Worm (Caenorhabditis elegans) whole organism, young adult: ENCODE measurements around the gene ZK1290.11.

Experiments used
- B0019.2 ChIP-seq: fragments of 200-800 bp; sonication (Bioruptor generic); conservative IDR thresholded peaks from 2 replicates; pipeline ENCODE4 v1.3.6; 2022; ENCODE audit warnings: missing genetic modification reagents, missing genetic modification characterization, missing compliant biosample characterization
- B0336.3 ChIP-seq: fragments of 200-800 bp; sonication (Bioruptor generic); IDR thresholded peaks from 2 replicates; pipeline ENCODE4 v1.3.6; 2022; ENCODE audit warnings: missing genetic modification characterization, missing compliant biosample characterization
- C06A6.2 ChIP-seq: fragments of 200-800 bp; sonication (Bioruptor generic); conservative IDR thresholded peaks from 2 replicates; pipeline ENCODE4 v1.3.6; 2022; ENCODE audit warnings: missing genetic modification characterization, missing compliant biosample characterization
- F22D6.2 ChIP-seq: sonication (generic microtip); optimal IDR thresholded peaks from 2 replicates; lab custom pipeline; 2016; ENCODE audit warnings: mild to moderate bottlenecking, missing genetic modification characterization, missing compliant biosample characterization
- F23B12.7 ChIP-seq: sonication (generic microtip); optimal IDR thresholded peaks from 2 replicates; lab custom pipeline; 2017; ENCODE audit warnings: missing genetic modification characterization, mild to moderate bottlenecking, missing compliant biosample characterization, antibody characterized with exemption, moderate library complexity; ENCODE audit not compliant: insufficient read depth
- F52B5.7 ChIP-seq: sonication (generic microtip); optimal IDR thresholded peaks from 2 replicates; lab custom pipeline; 2016; ENCODE audit warnings: mild to moderate bottlenecking, missing genetic modification characterization, missing compliant biosample characterization
- F55B11.4 ChIP-seq: sonication (generic microtip); optimal IDR thresholded peaks from 2 replicates; lab custom pipeline; 2016; ENCODE audit warnings: missing compliant biosample characterization, missing genetic modification characterization, borderline replicate concordance; ENCODE audit not compliant: insufficient read depth
- Y95B8A.8 ChIP-seq: fragments of 200-800 bp; sonication (Bioruptor generic); IDR thresholded peaks from 2 replicates; pipeline ENCODE4 v1.3.6; 2022; ENCODE audit warnings: missing genetic modification reagents, missing genetic modification characterization, missing compliant biosample characterization
- aptf-3 ChIP-seq: fragments of 200-800 bp; sonication (Bioruptor generic); IDR thresholded peaks from 2 replicates; pipeline ENCODE4 v1.3.6; 2022; ENCODE audit warnings: missing genetic modification characterization, missing compliant biosample characterization
- attf-5 ChIP-seq: fragments of 200-800 bp; sonication (Bioruptor generic); optimal IDR thresholded peaks from 2 replicates; lab custom pipeline; 2018; ENCODE audit warnings: mild to moderate bottlenecking, missing genetic modification characterization, missing compliant biosample characterization
- bed-2 ChIP-seq: fragments of 200-800 bp; sonication (Bioruptor generic); IDR thresholded peaks from 2 replicates; pipeline ENCODE4 v1.3.6; 2022; ENCODE audit warnings: missing genetic modification reagents, missing genetic modification characterization, missing compliant biosample characterization
- ceh-100 ChIP-seq: fragments of 200-800 bp; sonication (Bioruptor generic); IDR thresholded peaks from 2 replicates; pipeline ENCODE4 v1.3.6; 2022; ENCODE audit warnings: missing genetic modification reagents, missing genetic modification characterization, missing compliant biosample characterization
- ceh-27 ChIP-seq: fragments of 200-800 bp; sonication (Bioruptor generic); optimal IDR thresholded peaks from 2 replicates; lab custom pipeline; 2018; ENCODE audit warnings: mild to moderate bottlenecking, missing genetic modification characterization, moderate library complexity, missing compliant biosample characterization
- ceh-91 ChIP-seq: fragments of 200-800 bp; sonication (Bioruptor generic); IDR thresholded peaks from 2 replicates; pipeline ENCODE4 v1.3.6; 2022; ENCODE audit warnings: missing genetic modification reagents, missing genetic modification characterization, missing compliant biosample characterization
- chd-7 ChIP-seq: sonication (generic microtip); optimal IDR thresholded peaks from 2 replicates; lab custom pipeline; 2016; ENCODE audit warnings: mild to moderate bottlenecking, missing genetic modification characterization, moderate library complexity, missing compliant biosample characterization
- him-1 ChIP-seq: sonication (generic microtip); optimal IDR thresholded peaks from 2 replicates; lab custom pipeline; 2016; ENCODE audit warnings: missing genotype, missing genetic modification reagents, missing genetic modification characterization, missing compliant biosample characterization
- hmg-1.2 ChIP-seq: fragments of 200-800 bp; sonication (Bioruptor generic); IDR thresholded peaks from 2 replicates; pipeline ENCODE4 v1.3.6; 2022; ENCODE audit warnings: missing genetic modification reagents, missing genetic modification characterization, missing compliant biosample characterization
- hsf-1 ChIP-seq: fragments of 200-800 bp; sonication (Bioruptor generic); IDR thresholded peaks from 2 replicates; pipeline ENCODE4 v1.3.6; 2022; ENCODE audit warnings: missing genetic modification reagents, missing genetic modification characterization, missing compliant biosample characterization
- let-607 ChIP-seq, 2 experiments: fragments of 200-800 bp in 1 of 2; sonication (Bioruptor generic) in 1 of 2; sonication (generic microtip) in 1 of 2; optimal IDR thresholded peaks; 2 replicates each; lab custom pipeline; 2016 to 2018; ENCODE audit warnings: mild to moderate bottlenecking in 2 of 2, missing compliant biosample characterization in 2 of 2, missing genetic modification characterization in 2 of 2, moderate library complexity in 2 of 2, missing genotype in 1 of 2
- lin-35 ChIP-seq, 3 experiments: fragments of 150-350 bp in 2 of 3; sonication (generic microtip) in 1 of 3; optimal IDR thresholded peaks; 2 replicates each; lab custom pipeline; 2014 to 2018; ENCODE audit warnings: missing biosample characterization in 3 of 3, missing genetic modification characterization in 3 of 3, missing genetic modification reagents in 3 of 3
- lsl-1 ChIP-seq: fragments of 200-800 bp; sonication (Bioruptor generic); optimal IDR thresholded peaks from 2 replicates; lab custom pipeline; 2018; ENCODE audit warnings: mild to moderate bottlenecking, missing genetic modification characterization, moderate library complexity, missing compliant biosample characterization
- madf-10 ChIP-seq: sonication (generic microtip); optimal IDR thresholded peaks from 2 replicates; lab custom pipeline; 2016; ENCODE audit warnings: mild to moderate bottlenecking, missing genetic modification characterization, missing compliant biosample characterization
- mel-28 ChIP-seq: sonication (generic microtip); optimal IDR thresholded peaks from 2 replicates; lab custom pipeline; 2016; ENCODE audit warnings: borderline replicate concordance, mild to moderate bottlenecking, missing genetic modification characterization, missing compliant biosample characterization
- nfyb-1 ChIP-seq: fragments of 200-800 bp; sonication (Bioruptor generic); IDR thresholded peaks from 2 replicates; pipeline ENCODE4 v1.3.6; 2022; ENCODE audit warnings: missing genetic modification reagents, missing genetic modification characterization, missing compliant biosample characterization
- nhr-27 ChIP-seq: fragments of 200-800 bp; sonication (Bioruptor generic); optimal IDR thresholded peaks from 2 replicates; lab custom pipeline; 2018; ENCODE audit warnings: mild to moderate bottlenecking, missing genetic modification characterization, moderate library complexity, missing compliant biosample characterization
- nhr-80 ChIP-seq: sonication (generic microtip); optimal IDR thresholded peaks from 2 replicates; lab custom pipeline; 2016; ENCODE audit warnings: missing genetic modification characterization, missing compliant biosample characterization
- rpc-1 ChIP-seq, 2 experiments: fragments of 150-350 bp in 1 of 2; sonication (generic microtip) in 1 of 2; optimal IDR thresholded peaks; 2 replicates each; lab custom pipeline; 2014 to 2018; ENCODE audit warnings: missing biosample characterization in 1 of 2, missing genetic modification characterization in 1 of 2, missing genetic modification reagents in 1 of 2, missing genotype in 1 of 2
- snpc-1.3 ChIP-seq: sonication (generic microtip); optimal IDR thresholded peaks from 2 replicates; lab custom pipeline; 2017; ENCODE audit warnings: missing genetic modification characterization, mild to moderate bottlenecking, missing compliant biosample characterization, antibody characterized with exemption, moderate library complexity, missing genotype, missing genetic modification reagents; ENCODE audit not compliant: insufficient read depth
- somi-1 ChIP-seq: fragments of 200-800 bp; sonication (Bioruptor generic); optimal IDR thresholded peaks from 2 replicates; lab custom pipeline; 2018; ENCODE audit warnings: mild to moderate bottlenecking, missing genetic modification characterization, missing compliant biosample characterization
- tlf-1 ChIP-seq: fragments of 200-800 bp; sonication (Bioruptor generic); optimal IDR thresholded peaks from 2 replicates; lab custom pipeline; 2018; ENCODE audit warnings: mild to moderate bottlenecking, missing genetic modification characterization, missing compliant biosample characterization
- ztf-25 ChIP-seq: fragments of 200-800 bp; sonication (Bioruptor generic); IDR thresholded peaks from 2 replicates; pipeline ENCODE4 v1.3.6; 2022; ENCODE audit warnings: missing genetic modification reagents, missing genetic modification characterization, missing compliant biosample characterization
- ztf-26 ChIP-seq: sonication (generic microtip); optimal IDR thresholded peaks from 2 replicates; lab custom pipeline; 2017; ENCODE audit warnings: missing genetic modification characterization, missing compliant biosample characterization
- ztf-3 ChIP-seq: fragments of 200-800 bp; sonication (Bioruptor generic); optimal IDR thresholded peaks from 2 replicates; lab custom pipeline; 2018; ENCODE audit warnings: mild to moderate bottlenecking, missing genetic modification characterization, missing compliant biosample characterization
- ztf-6 ChIP-seq: fragments of 200-800 bp; sonication (Bioruptor generic); IDR thresholded peaks from 2 replicates; pipeline ENCODE4 v1.3.6; 2022; ENCODE audit warnings: missing genetic modification reagents, missing genetic modification characterization, missing compliant biosample characterization

Gene ZK1290.11

DNA sequence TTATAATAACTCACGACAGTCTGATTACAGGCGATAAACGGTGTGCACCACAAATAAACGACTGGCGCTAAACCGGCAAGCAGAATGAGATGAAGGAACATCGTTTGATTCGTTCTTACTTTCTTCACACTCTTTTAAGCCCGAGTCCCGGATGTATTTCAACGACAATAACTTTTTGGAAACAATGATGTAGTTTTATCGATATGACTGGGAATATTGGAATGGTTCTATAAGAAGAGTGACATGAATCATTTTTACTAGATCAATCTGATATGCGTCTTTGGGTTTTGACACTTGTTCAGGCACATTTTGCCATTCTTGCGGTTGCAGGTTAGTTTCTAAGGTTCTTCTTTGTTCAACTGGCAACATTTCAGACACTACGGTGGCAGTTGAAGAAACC is at the start of gene ZK1290.11, which contains the start of gene ZK1290.1:
TSS of gene ZK1290.11 (minus strand) at position 101 of the 400 bp plus-strand sequence.
TSS of gene ZK1290.1 (plus strand) at position 271 of the 400 bp plus-strand sequence.
- no peak for TF ChIP-seq bed-2 (GFP tag; lab: Robert Waterston, UW)
- TF ChIP-seq let-607 (tag; optimal IDR thresholded peaks at IDR 0.05; lab: Kevin White, UChicago): no peak
- no peak for TF ChIP-seq madf-10 (tag; lab: Kevin White, UChicago)
- TF ChIP-seq ceh-91 (GFP tag; lab: Robert Waterston, UW): no peak
- TF ChIP-seq C06A6.2 (GFP tag; lab: Robert Waterston, UW): no peak
- no peak for TF ChIP-seq ztf-26

DNA sequence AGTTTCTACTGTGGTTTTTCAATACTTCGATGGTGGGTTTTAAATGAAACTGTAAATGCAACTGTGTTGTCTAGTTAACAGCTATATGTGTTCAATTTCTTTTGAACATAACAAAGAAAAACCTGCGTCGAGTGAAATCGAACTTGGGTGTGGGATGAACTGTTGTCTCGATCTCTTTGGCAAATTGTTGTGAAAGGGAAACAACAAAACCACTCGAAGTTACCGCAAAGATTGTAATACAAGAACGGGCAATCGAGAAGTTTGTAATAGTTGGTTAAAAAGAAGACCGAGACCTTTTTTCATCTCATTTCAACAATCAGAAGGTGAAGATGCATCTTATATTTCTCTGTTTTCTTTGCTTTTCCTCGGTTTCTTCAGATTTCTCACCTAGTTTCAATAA is 46.6 kb upstream of the ZK1290.11 start, which contains the start of gene lips-17:
TSS of gene lips-17 (plus strand) at position 301 of the 400 bp plus-strand sequence.
- no peak for TF ChIP-seq mel-28
- no peak for TF ChIP-seq ztf-6 (GFP tag; lab: Robert Waterston, UW)
- TF ChIP-seq ceh-27 (GFP tag; lab: Kevin White, UChicago): no peak
- TF ChIP-seq B0019.2 (GFP tag; lab: Robert Waterston, UW): no peak
- TF ChIP-seq nhr-27 (tag; lab: Kevin White, UChicago): no peak
- TF ChIP-seq Y95B8A.8 (GFP tag; lab: Robert Waterston, UW): no peak
- no peak for TF ChIP-seq rpc-1 (optimal IDR thresholded peaks at IDR 0.05; lab: Kevin White, UChicago)
- TF ChIP-seq rpc-1 (tag; optimal IDR thresholded peaks at IDR 0.05; lab: Kevin White, UChicago): no peak
- TF ChIP-seq ceh-100: no peak
- no peak for TF ChIP-seq snpc-1.3 (tag; lab: Kevin White, UChicago)
- no peak for TF ChIP-seq lin-35 (GFP tag; optimal IDR thresholded peaks at IDR 0.05; lab: Kevin White, UChicago)
- no peak for TF ChIP-seq B0336.3 (GFP tag; lab: Robert Waterston, UW)
- TF ChIP-seq ztf-3 (GFP tag; lab: Kevin White, UChicago): no peak
- TF ChIP-seq, all 124 proteins: peak for 0

DNA sequence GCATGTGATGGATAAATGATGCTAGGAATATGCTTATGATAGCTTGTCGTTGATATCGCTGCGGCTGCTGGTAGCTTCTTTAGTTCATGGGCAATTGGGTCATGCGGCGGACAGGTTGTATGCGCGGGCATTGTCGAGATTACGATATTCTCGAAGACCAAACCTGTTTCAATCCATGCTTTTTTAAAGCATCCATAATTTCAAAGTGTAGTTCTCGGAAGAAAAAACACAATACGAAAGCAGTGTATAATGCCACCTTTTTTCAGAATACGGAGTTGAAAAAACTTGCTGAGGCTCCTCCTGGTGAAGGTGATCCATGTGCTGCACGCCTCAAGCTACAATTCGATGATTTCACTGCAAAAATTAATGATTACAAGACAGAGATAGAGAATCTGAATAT is 43.9 kb upstream of the ZK1290.11 start, which contains the start of gene osm-8:
TSS of gene osm-8 (minus strand) at position 101 of the 400 bp plus-strand sequence.
- no peak for TF ChIP-seq nfyb-1
- no peak for TF ChIP-seq nhr-80
- no peak for TF ChIP-seq him-1 (tag; lab: Kevin White, UChicago)
- no peak for TF ChIP-seq chd-7
- no peak for TF ChIP-seq Y95B8A.8 (GFP tag; lab: Robert Waterston, UW)
- TF ChIP-seq let-607 (tag; optimal IDR thresholded peaks at IDR 0.05; lab: Kevin White, UChicago): no peak
- TF ChIP-seq F22D6.2 (tag; lab: Kevin White, UChicago): no peak
- no peak for TF ChIP-seq tlf-1
- no peak for TF ChIP-seq ceh-27 (GFP tag; lab: Kevin White, UChicago)
- TF ChIP-seq F55B11.4: no peak
- no peak for TF ChIP-seq aptf-3
- TF ChIP-seq ztf-25 (GFP tag; lab: Robert Waterston, UW): no peak
- TF ChIP-seq attf-5 (GFP tag; lab: Kevin White, UChicago): no peak
- no peak for TF ChIP-seq F23B12.7 (tag; lab: Kevin White, UChicago)
- TF ChIP-seq hmg-1.2 (GFP tag; lab: Robert Waterston, UW): no peak
- TF ChIP-seq rpc-1 (optimal IDR thresholded peaks at IDR 0.05; lab: Kevin White, UChicago): no peak
- TF ChIP-seq rpc-1 (tag; optimal IDR thresholded peaks at IDR 0.05; lab: Kevin White, UChicago): no peak
- TF ChIP-seq hsf-1 (GFP tag; lab: Robert Waterston, UW): no peak
- TF ChIP-seq F52B5.7 (tag; lab: Kevin White, UChicago): no peak
- no peak for TF ChIP-seq somi-1
- TF ChIP-seq lsl-1 (GFP tag; lab: Kevin White, UChicago): no peak
- TF ChIP-seq, all 124 proteins: peak for 0
